Fruit fly (Drosophila melanogaster) whole organism, prepupa: ENCODE results near the gene CG6163.

Source experiments
- Blimp-1 ChIP-seq: fragments of 200-800 bp; sonication (Bioruptor generic); optimal IDR thresholded peaks from 3 replicates; lab custom pipeline; 2017; ENCODE audit warnings: missing biosample characterization, missing genetic modification characterization, mild to moderate bottlenecking, moderate library complexity, missing genetic modification reagents
- CG10631 ChIP-seq: fragments of 200-800 bp; sonication (Bioruptor generic); optimal IDR thresholded peaks from 2 replicates; lab custom pipeline; 2016; ENCODE audit warnings: missing biosample characterization, missing genetic modification characterization
- CG10669 ChIP-seq: fragments of 200-800 bp; sonication (Bioruptor generic); optimal IDR thresholded peaks from 3 replicates; lab custom pipeline; 2018; ENCODE audit warnings: missing biosample characterization, mild to moderate bottlenecking, missing genetic modification characterization, moderate library complexity
- CG11294 ChIP-seq: fragments of 200-800 bp; sonication (Bioruptor generic); IDR thresholded peaks from 2 replicates; pipeline ENCODE4 v1.3.6; 2022; ENCODE audit warnings: missing biosample characterization, missing genetic modification characterization
- CG11762 ChIP-seq: fragments of 200-800 bp; sonication (Bioruptor generic); optimal IDR thresholded peaks from 3 replicates; lab custom pipeline; 2016; ENCODE audit warnings: missing biosample characterization, missing genetic modification characterization; ENCODE audit not compliant: insufficient read depth
- CG11902 ChIP-seq: fragments of 200-800 bp; sonication (Bioruptor generic); optimal IDR thresholded peaks from 3 replicates; lab custom pipeline; 2016; ENCODE audit warnings: missing biosample characterization, missing genetic modification characterization
- CG1621 ChIP-seq: fragments of 200-800 bp; sonication (Bioruptor generic); optimal IDR thresholded peaks from 3 replicates; lab custom pipeline; 2018; ENCODE audit warnings: missing biosample characterization, mild to moderate bottlenecking, missing genetic modification characterization
- CG16779 ChIP-seq: fragments of 200-800 bp; sonication (Bioruptor generic); optimal IDR thresholded peaks from 3 replicates; lab custom pipeline; 2017; ENCODE audit warnings: missing biosample characterization, mild to moderate bottlenecking, missing genetic modification characterization
- CG3032 ChIP-seq: fragments of 200-800 bp; optimal IDR thresholded peaks from 2 replicates; lab custom pipeline; 2019; ENCODE audit warnings: missing biosample characterization, mild to moderate bottlenecking, missing genetic modification characterization, moderate library complexity
- CG31627 ChIP-seq: fragments of 200-800 bp; sonication (Bioruptor generic); optimal IDR thresholded peaks from 3 replicates; lab custom pipeline; 2016; ENCODE audit warnings: missing biosample characterization, missing genetic modification characterization
- CG3919 ChIP-seq: fragments of 200-800 bp; sonication (Bioruptor generic); optimal IDR thresholded peaks from 3 replicates; lab custom pipeline; 2016; ENCODE audit warnings: missing biosample characterization, missing genetic modification characterization
- CG4318 ChIP-seq: fragments of 200-800 bp; sonication (Bioruptor generic); optimal IDR thresholded peaks from 3 replicates; lab custom pipeline; 2017; ENCODE audit warnings: missing biosample characterization, mild to moderate bottlenecking, missing genetic modification characterization
- CG6163 ChIP-seq: fragments of 200-800 bp; sonication (Bioruptor generic); IDR thresholded peaks from 3 replicates; pipeline ENCODE4 v1.3.6; 2022; ENCODE audit warnings: missing biosample characterization, missing genetic modification characterization
- CG6276 ChIP-seq: fragments of 200-800 bp; sonication (Bioruptor generic); optimal IDR thresholded peaks from 2 replicates; lab custom pipeline; 2017; ENCODE audit warnings: missing biosample characterization, mild to moderate bottlenecking, missing genetic modification characterization
- CG6792 ChIP-seq: fragments of 200-800 bp; sonication (Bioruptor generic); optimal IDR thresholded peaks from 3 replicates; lab custom pipeline; 2016; ENCODE audit warnings: missing biosample characterization, missing genetic modification characterization
- CG6808 ChIP-seq: fragments of 200-800 bp; sonication (Bioruptor generic); optimal IDR thresholded peaks from 3 replicates; lab custom pipeline; 2017; ENCODE audit warnings: missing biosample characterization, missing genetic modification characterization, mild to moderate bottlenecking, moderate library complexity, missing genetic modification reagents
- CG6854 ChIP-seq: fragments of 200-800 bp; sonication (Bioruptor generic); optimal IDR thresholded peaks from 2 replicates; lab custom pipeline; 2017; ENCODE audit warnings: missing biosample characterization, mild to moderate bottlenecking, missing genetic modification characterization
- CG7368 ChIP-seq: fragments of 200-800 bp; sonication (Bioruptor generic); optimal IDR thresholded peaks from 3 replicates; lab custom pipeline; 2016; ENCODE audit warnings: missing biosample characterization, missing genetic modification characterization
- CG8119 ChIP-seq: fragments of 200-800 bp; sonication (Bioruptor generic); IDR thresholded peaks from 3 replicates; pipeline ENCODE4 v1.3.6; 2022; ENCODE audit warnings: missing biosample characterization, missing genetic modification characterization
- CG8319 ChIP-seq: fragments of 200-800 bp; sonication (Bioruptor generic); optimal IDR thresholded peaks from 3 replicates; lab custom pipeline; 2016; ENCODE audit warnings: missing biosample characterization, missing genetic modification characterization
- CG9139 ChIP-seq: fragments of 200-800 bp; sonication (Bioruptor generic); optimal IDR thresholded peaks from 3 replicates; lab custom pipeline; 2017; ENCODE audit warnings: missing biosample characterization, mild to moderate bottlenecking, missing genetic modification characterization
- Eip78C ChIP-seq: fragments of 200-800 bp; sonication (Bioruptor generic); peaks from one replicate; lab custom pipeline; 2016; ENCODE audit warnings: missing biosample characterization, missing genetic modification characterization
- Eip93F ChIP-seq: fragments of 200-800 bp; sonication (Bioruptor generic); optimal IDR thresholded peaks from 2 replicates; lab custom pipeline; 2016; ENCODE audit warnings: missing biosample characterization, mild to moderate bottlenecking, missing genetic modification characterization
- Ets21C ChIP-seq: fragments of 200-800 bp; sonication (Bioruptor generic); optimal IDR thresholded peaks from 3 replicates; lab custom pipeline; 2016; ENCODE audit warnings: missing biosample characterization, missing genetic modification characterization
- Ets96B ChIP-seq: fragments of 200-800 bp; optimal IDR thresholded peaks from 2 replicates; lab custom pipeline; 2019; ENCODE audit warnings: missing biosample characterization, mild to moderate bottlenecking, missing genetic modification characterization, moderate library complexity
- Gug ChIP-seq: fragments of 200-800 bp; sonication (Bioruptor generic); IDR thresholded peaks from 2 replicates; pipeline ENCODE4 v1.3.6; 2022; ENCODE audit warnings: missing biosample characterization, missing genetic modification characterization
- Hr38 ChIP-seq: sonication (Bioruptor generic); optimal IDR thresholded peaks from 2 replicates; lab custom pipeline; 2016; ENCODE audit warnings: missing biosample characterization, missing genetic modification characterization
- Hr39 ChIP-seq: fragments of 200-800 bp; sonication (Bioruptor generic); optimal IDR thresholded peaks from 2 replicates; lab custom pipeline; 2016; ENCODE audit warnings: missing biosample characterization, missing genetic modification characterization
- Hr4 ChIP-seq: fragments of 200-800 bp; sonication (Bioruptor generic); optimal IDR thresholded peaks from 3 replicates; lab custom pipeline; 2016; ENCODE audit warnings: missing biosample characterization, missing genetic modification characterization
- Lpt ChIP-seq: fragments of 200-800 bp; sonication (Bioruptor generic); optimal IDR thresholded peaks from 3 replicates; lab custom pipeline; 2016; ENCODE audit warnings: missing biosample characterization, missing genetic modification characterization
- Met ChIP-seq: fragments of 200-800 bp; sonication (Bioruptor generic); optimal IDR thresholded peaks from 3 replicates; lab custom pipeline; 2016; ENCODE audit warnings: missing biosample characterization, missing genetic modification characterization
- OdsH ChIP-seq: fragments of 200-800 bp; sonication (Bioruptor generic); optimal IDR thresholded peaks from 3 replicates; lab custom pipeline; 2016; ENCODE audit warnings: missing biosample characterization, missing genetic modification characterization
- Sox102F ChIP-seq: fragments of 200-800 bp; sonication (Bioruptor generic); optimal IDR thresholded peaks from 2 replicates; lab custom pipeline; 2016; ENCODE audit warnings: missing biosample characterization, mild to moderate bottlenecking, missing genetic modification characterization
- Sox15 ChIP-seq: fragments of 200-800 bp; sonication (Bioruptor generic); optimal IDR thresholded peaks from 3 replicates; lab custom pipeline; 2016; ENCODE audit warnings: missing biosample characterization, missing genetic modification characterization
- achi ChIP-seq: fragments of 200-800 bp; sonication (Bioruptor generic); optimal IDR thresholded peaks from 3 replicates; lab custom pipeline; 2016; ENCODE audit warnings: missing biosample characterization, missing genetic modification characterization
- cyc ChIP-seq: fragments of 200-800 bp; sonication (Bioruptor generic); optimal IDR thresholded peaks from 3 replicates; lab custom pipeline; 2016; ENCODE audit warnings: missing biosample characterization, missing genetic modification characterization
- dac ChIP-seq: fragments of 200-800 bp; sonication (Bioruptor generic); optimal IDR thresholded peaks from 2 replicates; lab custom pipeline; 2017; ENCODE audit warnings: missing biosample characterization, mild to moderate bottlenecking, missing genetic modification characterization
- dsx ChIP-seq: fragments of 200-800 bp; optimal IDR thresholded peaks from 3 replicates; lab custom pipeline; 2019; ENCODE audit warnings: missing biosample characterization, mild to moderate bottlenecking, missing genetic modification characterization, moderate library complexity; ENCODE audit not compliant: poor library complexity, severe bottlenecking
- fd59A ChIP-seq: fragments of 200-800 bp; sonication (Bioruptor generic); optimal IDR thresholded peaks from 2 replicates; lab custom pipeline; 2017; ENCODE audit warnings: missing biosample characterization, mild to moderate bottlenecking, missing genetic modification characterization, missing genetic modification reagents
- fd85E ChIP-seq: fragments of 200-800 bp; sonication (Bioruptor generic); optimal IDR thresholded peaks from 3 replicates; lab custom pipeline; 2016; ENCODE audit warnings: missing biosample characterization, missing genetic modification characterization
- net ChIP-seq: fragments of 200-800 bp; sonication (Bioruptor generic); optimal IDR thresholded peaks from 3 replicates; lab custom pipeline; 2016; ENCODE audit warnings: missing biosample characterization, missing genetic modification characterization
- pdm3 ChIP-seq: fragments of 200-800 bp; sonication (Bioruptor generic); optimal IDR thresholded peaks from 3 replicates; lab custom pipeline; 2016; ENCODE audit warnings: missing biosample characterization, missing genetic modification characterization
- spab ChIP-seq: fragments of 200-800 bp; sonication (Bioruptor generic); optimal IDR thresholded peaks from 2 replicates; lab custom pipeline; 2017; ENCODE audit warnings: missing biosample characterization, mild to moderate bottlenecking, missing genetic modification characterization, missing genetic modification reagents
- ss ChIP-seq, 2 experiments: fragments of 200-800 bp; sonication (Bioruptor generic); optimal IDR thresholded peaks; 2 replicates in 1 of 2; 3 replicates in 1 of 2; lab custom pipeline; 2017 to 2018; ENCODE audit warnings: mild to moderate bottlenecking in 2 of 2, missing biosample characterization in 2 of 2, missing genetic modification characterization in 2 of 2, moderate library complexity in 1 of 2
- svp ChIP-seq: fragments of 200-800 bp; sonication (Bioruptor generic); peaks from one replicate; lab custom pipeline; 2016; ENCODE audit warnings: missing biosample characterization, missing genetic modification characterization
- topi ChIP-seq: fragments of 200-800 bp; sonication (Bioruptor generic); optimal IDR thresholded peaks from 3 replicates; lab custom pipeline; 2016; ENCODE audit warnings: missing biosample characterization, missing genetic modification characterization
- vri ChIP-seq: fragments of 200-800 bp; sonication (Bioruptor generic); optimal IDR thresholded peaks from 3 replicates; lab custom pipeline; 2016; ENCODE audit warnings: missing biosample characterization, mild to moderate bottlenecking, missing genetic modification characterization

CG6163 gene

DNA sequence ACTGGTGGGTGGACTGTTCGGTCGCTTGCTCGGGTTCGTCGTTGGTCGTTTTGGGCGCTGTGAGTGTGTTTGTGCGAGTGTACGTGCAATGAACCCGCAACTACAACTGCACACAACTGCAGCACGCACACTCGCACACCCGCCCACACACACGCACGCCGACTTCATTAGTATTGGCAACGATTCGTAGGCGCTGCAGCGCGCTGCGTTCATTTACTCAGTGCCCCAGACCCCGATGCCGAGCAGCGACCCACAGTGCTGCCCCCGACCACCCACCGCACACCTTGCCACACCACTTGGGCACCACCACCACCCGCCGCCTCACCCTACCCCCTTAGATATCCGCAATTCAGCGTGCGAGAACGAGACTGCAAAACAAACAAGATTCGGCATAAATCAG, 1.7 kb upstream of the CG6163 start (continued):
- peak; percentile 54 for TF ChIP-seq CG9139 (GFP tag; lab: Kevin White, UChicago)
- no peak for TF ChIP-seq achi (GFP tag; lab: Kevin White, UChicago)
- peak; percentile 43 for TF ChIP-seq net (GFP tag; lab: Kevin White, UChicago)
- no peak for TF ChIP-seq svp (GFP tag; lab: Kevin White, UChicago)
- TF ChIP-seq CG10669 (GFP tag; lab: Kevin White, UChicago) = no peak
- TF ChIP-seq pdm3 = no peak
- TF ChIP-seq CG31627 (GFP tag; lab: Kevin White, UChicago) = no peak
- TF ChIP-seq CG8119 (GFP tag; lab: Robert Waterston, UW) = peak; percentile 74; the same call in 2 of the 3 replicates
- TF ChIP-seq Ets96B (tag; lab: Kevin White, UChicago) = peak; percentile 34
- TF ChIP-seq vri (GFP tag; lab: Kevin White, UChicago) = no peak
- no peak for TF ChIP-seq Eip93F (GFP tag; lab: Kevin White, UChicago)
- no peak for TF ChIP-seq Eip78C
- peak; percentile 32 for TF ChIP-seq CG6854 (GFP tag; lab: Kevin White, UChicago)
- no peak for TF ChIP-seq CG6792 (GFP tag; lab: Kevin White, UChicago)
- TF ChIP-seq Ets21C = no peak
- no peak for TF ChIP-seq CG11294 (GFP tag; lab: Robert Waterston, UW)
- TF ChIP-seq cyc = no peak
- TF ChIP-seq CG1621 (tag; lab: Kevin White, UChicago) = peak; percentile 85
- TF ChIP-seq Sox102F (GFP tag; lab: Kevin White, UChicago) = no peak
- peak; percentile 11 for TF ChIP-seq CG8319
- TF ChIP-seq fd85E (GFP tag; lab: Kevin White, UChicago) = no peak
- no peak for TF ChIP-seq topi (GFP tag; lab: Kevin White, UChicago)
- TF ChIP-seq OdsH (GFP tag; lab: Kevin White, UChicago) = no peak
- TF ChIP-seq spab (GFP tag; lab: Kevin White, UChicago) = peak; percentile 14
- TF ChIP-seq CG11902 (GFP tag; lab: Kevin White, UChicago) = no peak
- peak; percentile 77 for TF ChIP-seq CG7368
- no peak for TF ChIP-seq Hr38 (GFP tag; lab: Kevin White, UChicago)
- no peak for TF ChIP-seq Blimp-1 (GFP tag; lab: Kevin White, UChicago)
- peak; percentile 46 for TF ChIP-seq CG6808 (GFP tag; lab: Kevin White, UChicago)

DNA sequence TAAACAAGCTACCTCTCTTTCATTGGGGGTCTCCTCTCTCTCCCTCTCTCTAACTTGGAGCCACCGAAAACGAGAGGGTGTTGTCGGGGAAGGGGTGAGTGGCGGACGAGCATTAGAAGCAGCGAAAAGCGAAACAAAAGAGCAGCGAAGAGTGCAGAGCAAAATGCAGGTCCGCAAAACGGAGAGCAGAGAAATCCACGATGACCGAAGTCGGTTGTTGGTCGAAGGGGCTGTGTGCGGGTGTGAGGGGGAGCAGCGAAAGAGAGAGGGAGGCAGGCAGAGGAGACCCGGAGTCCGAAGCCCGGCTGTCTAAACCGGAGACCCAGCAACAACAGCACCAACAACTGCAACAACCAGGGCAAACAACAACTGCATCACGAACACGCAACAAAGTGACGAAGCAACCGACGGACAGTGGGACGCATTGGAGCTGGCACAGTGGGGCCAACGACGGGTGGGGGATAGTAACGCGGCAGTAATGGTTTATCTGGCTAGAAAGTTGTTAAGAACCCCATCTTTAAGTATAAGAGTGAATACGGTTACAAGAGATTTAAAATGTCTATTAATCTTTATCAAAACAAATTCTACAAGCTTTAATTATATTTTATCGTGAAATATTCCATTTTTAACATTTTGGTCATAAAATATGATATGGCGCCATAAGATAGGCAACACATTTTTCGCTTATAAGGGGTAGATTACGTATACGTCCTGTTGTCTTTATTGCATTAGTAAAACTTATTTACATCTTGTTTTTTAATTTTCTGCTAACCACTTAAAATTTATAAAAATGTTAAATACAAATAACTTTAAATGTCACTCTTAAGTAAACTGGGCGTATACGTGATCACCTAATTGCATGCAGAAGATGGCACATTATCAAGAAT, 990 bp upstream of the CG6163 start:
- peak; percentile 20 for TF ChIP-seq CG11762 (GFP tag; lab: Kevin White, UChicago)
- no peak for TF ChIP-seq net (GFP tag; lab: Kevin White, UChicago)
- no peak for TF ChIP-seq CG6276 (GFP tag; lab: Kevin White, UChicago)
- TF ChIP-seq CG6792 (GFP tag; lab: Kevin White, UChicago) = peak; percentile 24
- TF ChIP-seq Hr39 (GFP tag; lab: Kevin White, UChicago) = peak; percentile 76
- TF ChIP-seq Hr38 (GFP tag; lab: Kevin White, UChicago) = no peak
- TF ChIP-seq Blimp-1 (GFP tag; lab: Kevin White, UChicago) = no peak
- peak; percentile 6 for TF ChIP-seq CG10669 (GFP tag; lab: Kevin White, UChicago)
- peak; percentile 61 for TF ChIP-seq CG3919 (GFP tag; lab: Kevin White, UChicago)
- peak; percentile 87 for TF ChIP-seq dsx (GFP tag; lab: Kevin White, UChicago)
- TF ChIP-seq CG4318 (GFP tag; lab: Kevin White, UChicago) = peak; percentile 63
- peak; percentile 68 for TF ChIP-seq Hr4 (GFP tag; lab: Kevin White, UChicago)
- TF ChIP-seq CG6163 (GFP tag; lab: Robert Waterston, UW) = peak; percentile 85
- TF ChIP-seq dac = peak; percentile 9
- TF ChIP-seq CG8319 = no peak
- TF ChIP-seq Sox102F (GFP tag; lab: Kevin White, UChicago) = no peak
- peak; percentile 57 for TF ChIP-seq CG3032 (tag; lab: Kevin White, UChicago)
- TF ChIP-seq Eip78C = peak; percentile 62
- TF ChIP-seq ss (GFP tag; optimal IDR thresholded peaks at IDR 0.05; lab: Kevin White, UChicago) = no peak
- TF ChIP-seq CG11902 (GFP tag; lab: Kevin White, UChicago) = peak; percentile 62
- peak; percentile 55 for TF ChIP-seq Sox15 (GFP tag; lab: Kevin White, UChicago)
- TF ChIP-seq Gug (GFP tag; lab: Robert Waterston, UW) = peak; percentile 11; the same call in 1 of the 2 replicates
- TF ChIP-seq Ets96B (tag; lab: Kevin White, UChicago) = peak; percentile 1
- peak; percentile 9 for TF ChIP-seq CG7368
- no peak for TF ChIP-seq CG16779 (tag; lab: Kevin White, UChicago)
- peak; percentile 43 for TF ChIP-seq Met (GFP tag; lab: Kevin White, UChicago)
- peak; percentile 2 for TF ChIP-seq Lpt (GFP tag; lab: Kevin White, UChicago)
- peak; percentile 38 for TF ChIP-seq topi (GFP tag; lab: Kevin White, UChicago)
- TF ChIP-seq CG10631 (GFP tag; lab: Kevin White, UChicago) = peak; percentile 61
- TF ChIP-seq fd59A = peak; percentile 35
